Fruit fly (Drosophila melanogaster): ENCODE results near the gene Dph2.

Gene Dph2

DNA sequence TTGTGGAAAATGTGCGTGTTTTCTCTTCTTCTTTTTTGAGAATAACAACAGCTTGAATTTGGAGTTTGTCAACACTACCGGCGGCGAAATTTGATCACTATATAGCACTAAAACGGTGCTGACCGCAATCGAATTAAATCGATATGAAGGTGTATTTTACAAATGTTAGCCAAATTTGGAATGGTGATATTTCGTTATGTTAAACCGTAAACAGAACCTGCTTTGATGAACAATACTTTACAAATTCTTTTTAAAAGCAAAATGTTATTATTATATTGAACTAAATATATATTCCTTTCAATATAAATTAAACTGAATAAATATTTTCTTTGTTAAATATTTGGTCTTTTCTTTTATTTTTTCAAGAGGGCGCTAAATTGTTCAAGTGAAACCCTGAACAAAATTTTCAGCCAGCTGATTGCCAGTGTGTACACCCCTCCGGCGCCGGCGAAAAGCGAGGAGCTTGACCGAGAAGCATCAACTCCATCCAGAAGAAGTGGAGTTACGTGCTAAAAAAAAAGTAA lies 7.7 kb downstream of the Dph2 start, which contains the start of the genes Rrp6, CG33331 and CG33332 (continued):
- no peak for TF ChIP-seq CG12236 (GFP tag; optimal IDR thresholded peaks at IDR 0.05)
- peak; percentile 54 for TF ChIP-seq CG16815 (GFP tag; optimal IDR thresholded peaks at IDR 0.05)
- TF ChIP-seq p53 (GFP tag; optimal IDR thresholded peaks at IDR 0.05): peak; percentile 7
- TF ChIP-seq CG3995 (GFP tag; optimal IDR thresholded peaks at IDR 0.05): peak; percentile 65
- peak; percentile 53 for TF ChIP-seq CG10654 (GFP tag; optimal IDR thresholded peaks at IDR 0.05)
- peak; percentile 65 for TF ChIP-seq nom (GFP tag; optimal IDR thresholded peaks at IDR 0.05)
- TF ChIP-seq CG17328 (GFP tag; IDR thresholded peaks at IDR 0.05): peak; percentile 29; the same call in 1 of the 2 replicates
- TF ChIP-seq CG4730 (GFP tag; IDR thresholded peaks at IDR 0.05): no peak
- TF ChIP-seq Hand (GFP tag; optimal IDR thresholded peaks at IDR 0.05): peak; percentile 37
- TF ChIP-seq CG4328 (GFP tag; optimal IDR thresholded peaks at IDR 0.05): peak; percentile 64
- TF ChIP-seq crc (GFP tag; optimal IDR thresholded peaks at IDR 0.05): peak; percentile 21
- TF ChIP-seq CG14050 (GFP tag; IDR thresholded peaks at IDR 0.05): 0 out of 3 replicates have a peak, but pooled peaks have one; percentile 15
- 0 out of 2 replicates have a peak, but pooled peaks have one; percentile 18 for TF ChIP-seq sisA (GFP tag; IDR thresholded peaks at IDR 0.05)
- TF ChIP-seq CG5953 (GFP tag; IDR thresholded peaks at IDR 0.05): no peak
- peak; percentile 71 for TF ChIP-seq CG6791 (GFP tag; IDR thresholded peaks at IDR 0.05; ENCODE audit: partially characterized antibody)
- no peak for TF ChIP-seq ash1 (GFP tag; optimal IDR thresholded peaks at IDR 0.05)
- TF ChIP-seq crp (GFP tag; optimal IDR thresholded peaks at IDR 0.05): peak; percentile 45 to 92
- TF ChIP-seq z (GFP tag; IDR thresholded peaks at IDR 0.05): no peak
- TF ChIP-seq CG2875 (GFP tag; optimal IDR thresholded peaks at IDR 0.05): peak; percentile 5
- peak; percentile 14 for TF ChIP-seq Sin3A (optimal IDR thresholded peaks at IDR 0.05)
- peak; percentile 46 for TF ChIP-seq CG8944 (GFP tag; optimal IDR thresholded peaks at IDR 0.05)
- TF ChIP-seq CG7372 (GFP tag; IDR thresholded peaks at IDR 0.05): peak; percentile 48; the same call in 1 of the 2 replicates
- no peak for TF ChIP-seq CG12769 (tag; optimal IDR thresholded peaks at IDR 0.05)
- TF ChIP-seq btn (GFP tag; optimal IDR thresholded peaks at IDR 0.05): no peak
- no peak for TF ChIP-seq grn (GFP tag; optimal IDR thresholded peaks at IDR 0.05)
- peak; percentile 41 for TF ChIP-seq CG1792 (GFP tag; optimal IDR thresholded peaks at IDR 0.05)
- peak; percentile 63 for TF ChIP-seq CG4617 (GFP tag; optimal IDR thresholded peaks at IDR 0.05; ENCODE audit: borderline replicate concordance)
- peak; percentile 85 for TF ChIP-seq CG17829 (tag; optimal IDR thresholded peaks at IDR 0.05)
- TF ChIP-seq lmd (GFP tag; IDR thresholded peaks at IDR 0.05): peak; percentile 56; the same call in 1 of the 2 replicates
- no peak for TF ChIP-seq ttk (GFP tag; IDR thresholded peaks at IDR 0.05)
- peak; percentile 43 for TF ChIP-seq Myb (GFP tag; optimal IDR thresholded peaks at IDR 0.05)
- peak; percentile 67 for TF ChIP-seq trem (tag; optimal IDR thresholded peaks at IDR 0.05)
- no peak for TF ChIP-seq CG10565 (GFP tag; optimal IDR thresholded peaks at IDR 0.05)
- peak; percentile 63 for TF ChIP-seq CG10147 (GFP tag; optimal IDR thresholded peaks at IDR 0.05)
- TF ChIP-seq CG7357 (GFP tag; IDR thresholded peaks at IDR 0.05): no peak
- TF ChIP-seq CG14441 (GFP tag; IDR thresholded peaks at IDR 0.05): peak; percentile 43; the same call in 1 of the 2 replicates
- TF ChIP-seq caup (GFP tag; optimal IDR thresholded peaks at IDR 0.05; ENCODE audit: severe bottlenecking): peak; percentile 71
- TF ChIP-seq pb (GFP tag; optimal IDR thresholded peaks at IDR 0.05): no peak
- peak; percentile 64 for TF ChIP-seq tx (GFP tag; optimal IDR thresholded peaks at IDR 0.05)
- TF ChIP-seq CG11247 (GFP tag; IDR thresholded peaks at IDR 0.05): peak; percentile 65
- TF ChIP-seq CG10462 (GFP tag; optimal IDR thresholded peaks at IDR 0.05): no peak
- no peak for TF ChIP-seq fru (optimal IDR thresholded peaks at IDR 0.05)
- TF ChIP-seq CG2712 (tag; optimal IDR thresholded peaks at IDR 0.05): peak; percentile 78
- peak; percentile 60 for TF ChIP-seq CG9609 (GFP tag; optimal IDR thresholded peaks at IDR 0.05)
- TF ChIP-seq Asciz (GFP tag; optimal IDR thresholded peaks at IDR 0.05): no peak
- peak; percentile 32 for TF ChIP-seq luna (GFP tag; optimal IDR thresholded peaks at IDR 0.05)
- peak; percentile 31; the same call in 2 of the 3 replicates for TF ChIP-seq HLH4C (GFP tag; IDR thresholded peaks at IDR 0.05; ENCODE audit: partially characterized antibody)
- TF ChIP-seq klu (GFP tag; IDR thresholded peaks at IDR 0.05): no peak; the same call in 1 of the 2 replicates
- no peak for TF ChIP-seq Rx (GFP tag; IDR thresholded peaks at IDR 0.05)
- TF ChIP-seq wor (GFP tag; IDR thresholded peaks at IDR 0.05): 0 out of 2 replicates have a peak, but pooled peaks have one; percentile 22
- peak; percentile 14 for TF ChIP-seq Atf3 (GFP tag; optimal IDR thresholded peaks at IDR 0.05)

All from whole organism, embryonic.